Worm (Caenorhabditis elegans): Measurements from ENCODE around the gene F41E6.12.

DNA sequence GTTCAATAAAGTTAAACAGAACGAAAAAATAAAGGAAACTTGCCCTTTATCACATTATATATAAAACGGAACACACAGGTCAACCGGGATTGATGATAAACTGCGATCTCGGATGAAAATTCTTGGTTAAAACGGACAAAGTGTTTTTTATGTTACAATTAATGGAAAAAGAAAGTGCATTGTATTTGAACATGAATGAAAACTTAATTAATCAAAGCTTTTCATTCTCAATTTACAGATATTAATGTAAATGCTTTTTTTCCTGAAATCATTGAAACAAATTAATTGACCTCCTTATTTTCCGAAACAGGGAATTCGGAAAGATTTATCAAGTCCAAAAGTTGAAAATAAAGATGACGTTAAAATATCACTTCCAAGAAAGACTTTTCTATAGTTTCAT lies 27.5 kb downstream of the F41E6.12 start, which contains the start of gene F41E6.8:
- TF ChIP-seq pax-1 (tag; optimal IDR thresholded peaks at IDR 0.05), result no peak
- TF ChIP-seq pqm-1 (tag; optimal IDR thresholded peaks at IDR 0.05), result no peak
- TF ChIP-seq fkh-10 (GFP tag; optimal IDR thresholded peaks at IDR 0.05), result no peak
- TF ChIP-seq ceh-34 (tag; optimal IDR thresholded peaks at IDR 0.05), result no peak
- no peak for TF ChIP-seq lin-11 (tag; optimal IDR thresholded peaks at IDR 0.05)
- TF ChIP-seq unc-86 (tag; optimal IDR thresholded peaks at IDR 0.05), result no peak
- TF ChIP-seq K09A11.1 (tag; optimal IDR thresholded peaks at IDR 0.05; ENCODE audit: insufficient read depth), result no peak
- TF ChIP-seq ztf-16 (tag; optimal IDR thresholded peaks at IDR 0.05), result no peak
